Worm (Caenorhabditis elegans): ENCODE data around the gene F21A3.3.

ce11 chrV:15487764-15488163 is 29.7 kb upstream of the F21A3.3 start, which contains the start of gene srw-21:
- no peak for TF ChIP-seq nhr-47 (tag; optimal IDR thresholded peaks at IDR 0.05)
- no peak for TF ChIP-seq nhr-237 (tag; optimal IDR thresholded peaks at IDR 0.05)
- no peak for TF ChIP-seq lin-39 (tag; optimal IDR thresholded peaks at IDR 0.05)
- no peak for TF ChIP-seq nhr-76 (tag; optimal IDR thresholded peaks at IDR 0.05)
- no peak for TF ChIP-seq nhr-28 (tag; optimal IDR thresholded peaks at IDR 0.05)
- no peak for TF ChIP-seq tlp-1 (tag; optimal IDR thresholded peaks at IDR 0.05)
- no peak for TF ChIP-seq dpl-1 (GFP tag; optimal IDR thresholded peaks at IDR 0.05)
